Fruit fly (Drosophila melanogaster): Measurements from ENCODE around the gene CG13919.
A peak's percentile ranks its signal among the peaks of the same experiment; 100 is the strongest.

The CG13919 gene

DNA sequence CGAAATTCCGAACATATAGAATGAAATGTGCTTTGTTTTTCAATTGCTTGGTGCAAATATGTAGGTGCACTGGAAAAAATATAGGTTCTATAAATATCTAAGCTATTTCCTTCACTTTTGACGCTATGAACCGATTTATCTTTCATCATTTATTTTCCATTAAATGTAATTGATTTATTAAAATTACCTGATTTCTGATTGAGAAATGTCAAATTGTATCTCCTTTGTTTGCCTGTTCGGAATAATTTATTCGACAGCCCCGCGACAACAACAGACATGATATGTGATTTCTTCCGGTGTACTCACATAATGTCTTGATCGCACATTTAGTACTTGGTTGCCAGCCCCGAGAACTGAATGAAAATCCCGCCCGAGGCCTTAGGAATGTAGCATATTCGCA lies 35.7 kb upstream of the CG13919 start (continued):
- TF ChIP-seq Dip3 (GFP tag; optimal IDR thresholded peaks at IDR 0.05) = peak; percentile 46
- no peak for TF ChIP-seq CG9797 (GFP tag; optimal IDR thresholded peaks at IDR 0.05)
- no peak for TF ChIP-seq Eip74EF (GFP tag; optimal IDR thresholded peaks at IDR 0.05)
- no peak for TF ChIP-seq ac (GFP tag; optimal IDR thresholded peaks at IDR 0.05)
- no peak for TF ChIP-seq rib (GFP tag; IDR thresholded peaks at IDR 0.05)
- peak; percentile 66 for TF ChIP-seq CG10147 (GFP tag; optimal IDR thresholded peaks at IDR 0.05)
- TF ChIP-seq HmgZ (tag; optimal IDR thresholded peaks at IDR 0.05) = no peak
- TF ChIP-seq Taf1 (GFP tag; IDR thresholded peaks at IDR 0.05) = 0 out of 2 replicates have a peak, but pooled peaks have one; percentile 10
- TF ChIP-seq Asciz (GFP tag; optimal IDR thresholded peaks at IDR 0.05) = no peak
- TF ChIP-seq BtbVII (GFP tag; optimal IDR thresholded peaks at IDR 0.05) = peak; percentile 52
- no peak for TF ChIP-seq CG32767 (GFP tag; IDR thresholded peaks at IDR 0.05)
- TF ChIP-seq CG10366 (GFP tag; IDR thresholded peaks at IDR 0.05) = peak; percentile 19; the same call in 1 of the 2 replicates
- no peak for TF ChIP-seq CG2202 (tag; optimal IDR thresholded peaks at IDR 0.05)
- no peak for TF ChIP-seq CG4617 (GFP tag; optimal IDR thresholded peaks at IDR 0.05; ENCODE audit: borderline replicate concordance)
- TF ChIP-seq CG18619 (GFP tag; optimal IDR thresholded peaks at IDR 0.05) = peak; percentile 26
- TF ChIP-seq phol (tag; optimal IDR thresholded peaks at IDR 0.05) = peak; percentile 34
- peak; percentile 27 for TF ChIP-seq bcd (GFP tag; optimal IDR thresholded peaks at IDR 0.05)
- TF ChIP-seq CG10209 (GFP tag; optimal IDR thresholded peaks at IDR 0.05) = peak; percentile 34
- TF ChIP-seq CG18599 (GFP tag; optimal IDR thresholded peaks at IDR 0.05) = peak; percentile 48
- peak; percentile 4 for TF ChIP-seq CG9437 (GFP tag; optimal IDR thresholded peaks at IDR 0.05)
- no peak for TF ChIP-seq tll (GFP tag; optimal IDR thresholded peaks at IDR 0.05)
- TF ChIP-seq CG15601 (tag; optimal IDR thresholded peaks at IDR 0.05) = no peak
- no peak for TF ChIP-seq CG15073 (GFP tag; optimal IDR thresholded peaks at IDR 0.05)
- TF ChIP-seq CG11695 (GFP tag; IDR thresholded peaks at IDR 0.05) = peak; percentile 47; the same call in 1 of the 3 replicates
- no peak for TF ChIP-seq sd (tag; optimal IDR thresholded peaks at IDR 0.05)
- peak; percentile 70 for TF ChIP-seq Atf6 (GFP tag; IDR thresholded peaks at IDR 0.05)
- TF ChIP-seq nmo (GFP tag; optimal IDR thresholded peaks at IDR 0.05) = peak; percentile 34
- no peak for TF ChIP-seq Doc2 (GFP tag; IDR thresholded peaks at IDR 0.05)
- no peak for TF ChIP-seq knrl (GFP tag; IDR thresholded peaks at IDR 0.05; ENCODE audit: partially characterized antibody)
- TF ChIP-seq zfh2 (GFP tag; optimal IDR thresholded peaks at IDR 0.05) = peak; percentile 16
- TF ChIP-seq aop (GFP tag; IDR thresholded peaks at IDR 0.05) = no peak
- TF ChIP-seq grau (tag; optimal IDR thresholded peaks at IDR 0.05) = peak; percentile 64
- TF ChIP-seq Usf (GFP tag; optimal IDR thresholded peaks at IDR 0.05) = no peak
- peak; percentile 32 for TF ChIP-seq Bteb2 (GFP tag; optimal IDR thresholded peaks at IDR 0.05)
- no peak for TF ChIP-seq Atf3 (GFP tag; optimal IDR thresholded peaks at IDR 0.05)
- no peak for TF ChIP-seq CG4282 (GFP tag; optimal IDR thresholded peaks at IDR 0.05)
- no peak for TF ChIP-seq onecut (GFP tag; IDR thresholded peaks at IDR 0.05)
- TF ChIP-seq CG13287 (GFP tag; IDR thresholded peaks at IDR 0.05; ENCODE audit: partially characterized antibody) = no peak
- no peak for TF ChIP-seq chinmo (GFP tag; IDR thresholded peaks at IDR 0.05; ENCODE audit: partially characterized antibody)
- TF ChIP-seq CG8944 (GFP tag; optimal IDR thresholded peaks at IDR 0.05) = no peak
- TF ChIP-seq bsh (GFP tag; optimal IDR thresholded peaks at IDR 0.05) = no peak
- TF ChIP-seq CG3838 (GFP tag; optimal IDR thresholded peaks at IDR 0.05) = no peak
- no peak for TF ChIP-seq danr (GFP tag; IDR thresholded peaks at IDR 0.05)
- TF ChIP-seq z (GFP tag; IDR thresholded peaks at IDR 0.05) = no peak
- no peak for TF ChIP-seq esg (GFP tag; conservative IDR thresholded peaks at IDR 0.05)
- TF ChIP-seq Dref (GFP tag; IDR thresholded peaks at IDR 0.05) = no peak
- no peak for TF ChIP-seq Sox100B (GFP tag; optimal IDR thresholded peaks at IDR 0.05)
- TF ChIP-seq Fer3 (tag; optimal IDR thresholded peaks at IDR 0.05) = peak; percentile 42
- TF ChIP-seq CG1792 (GFP tag; optimal IDR thresholded peaks at IDR 0.05) = no peak
- TF ChIP-seq Rfx (GFP tag; IDR thresholded peaks at IDR 0.05) = peak; percentile 80
- no peak for TF ChIP-seq Lim3 (GFP tag; IDR thresholded peaks at IDR 0.05)
